Worm (Caenorhabditis elegans) whole organism, L1 larva: ENCODE results near the gene btb-2.

Experiments
- alr-1 ChIP-seq: fragments of 200-800 bp; sonication (Bioruptor generic); optimal IDR thresholded peaks from 2 replicates; lab custom pipeline; 2018; ENCODE audit warnings: borderline replicate concordance, mild to moderate bottlenecking, missing genetic modification characterization, missing compliant biosample characterization
- ama-1 ChIP-seq: fragments of 150-350 bp; optimal IDR thresholded peaks from 2 replicates; lab custom pipeline; 2014
- ceh-63 ChIP-seq: fragments of 200-800 bp; sonication (Bioruptor generic); optimal IDR thresholded peaks from 2 replicates; lab custom pipeline; 2018; ENCODE audit warnings: mild to moderate bottlenecking, missing genetic modification characterization, missing compliant biosample characterization
- ceh-82 ChIP-seq, 3 experiments: fragments of 150-350 bp in 1 of 3; sonication (generic microtip) in 2 of 3; optimal IDR thresholded peaks; 2 replicates each; lab custom pipeline; 2014 to 2017; ENCODE audit warnings: missing biosample characterization in 3 of 3, missing genetic modification characterization in 3 of 3
- ceh-88 ChIP-seq: fragments of 200-800 bp; sonication (Bioruptor generic); IDR thresholded peaks from 2 replicates; pipeline ENCODE4 v1.3.6; 2022; ENCODE audit warnings: missing genetic modification characterization, missing compliant biosample characterization
- ceh-90 ChIP-seq: sonication (generic microtip); optimal IDR thresholded peaks from 2 replicates; lab custom pipeline; 2016; ENCODE audit warnings: missing genetic modification characterization, missing compliant biosample characterization
- ces-1 ChIP-seq: fragments of 150-350 bp; optimal IDR thresholded peaks from 2 replicates; lab custom pipeline; 2014; ENCODE audit warnings: missing biosample characterization, missing genetic modification reagents, missing genetic modification characterization
- efl-1 ChIP-seq, 4 experiments: fragments of 150-350 bp; optimal IDR thresholded peaks in 3 of 4; peaks in 1 of 4; 1 replicate in 1 of 4; 2 replicates in 3 of 4; lab custom pipeline; 2014; ENCODE audit warnings: missing biosample characterization in 2 of 4, missing genetic modification characterization in 2 of 4, missing genetic modification reagents in 2 of 4
- efl-3 ChIP-seq: fragments of 200-800 bp; sonication (Bioruptor generic); optimal IDR thresholded peaks from 2 replicates; lab custom pipeline; 2018; ENCODE audit warnings: mild to moderate bottlenecking, missing genetic modification characterization, missing compliant biosample characterization
- egl-13 ChIP-seq: sonication (generic microtip); optimal IDR thresholded peaks from 2 replicates; lab custom pipeline; 2016; ENCODE audit warnings: missing genotype, missing genetic modification reagents, missing genetic modification characterization, missing compliant biosample characterization
- elt-2 ChIP-seq: sonication (generic microtip); optimal IDR thresholded peaks from 2 replicates; lab custom pipeline; 2016; ENCODE audit warnings: missing genetic modification characterization, mild to moderate bottlenecking, inconsistent platforms, missing compliant biosample characterization, missing genetic modification reagents
- elt-3 ChIP-seq, 6 experiments: fragments of 150-350 bp in 1 of 6; sonication (generic microtip); optimal IDR thresholded peaks; 2 replicates each; lab custom pipeline; 2017 to 2018; ENCODE audit warnings: missing biosample characterization in 6 of 6, missing genetic modification characterization in 6 of 6, inconsistent platforms in 1 of 6
- fkh-10 ChIP-seq: sonication (generic microtip); optimal IDR thresholded peaks from 2 replicates; lab custom pipeline; 2017; ENCODE audit warnings: missing biosample characterization, missing genetic modification reagents, missing genetic modification characterization
- fkh-8 ChIP-seq: sonication (generic microtip); optimal IDR thresholded peaks from 2 replicates; lab custom pipeline; 2016; ENCODE audit warnings: mild to moderate bottlenecking, missing genetic modification characterization, missing compliant biosample characterization
- fos-1 ChIP-seq: fragments of 150-350 bp; optimal IDR thresholded peaks from 2 replicates; lab custom pipeline; 2014; ENCODE audit warnings: missing biosample characterization, missing genetic modification characterization
- grh-1 ChIP-seq: fragments of 200-800 bp; sonication (Bioruptor generic); IDR thresholded peaks from 2 replicates; pipeline ENCODE4 v1.3.6; 2022; ENCODE audit warnings: missing genetic modification reagents, missing genetic modification characterization, missing compliant biosample characterization
- jun-1 ChIP-seq: fragments of 150-350 bp; optimal IDR thresholded peaks from 2 replicates; lab custom pipeline; 2014; ENCODE audit warnings: missing biosample characterization, missing genetic modification reagents, missing genetic modification characterization
- lin-15B ChIP-seq: fragments of 150-350 bp; sonication (generic microtip); optimal IDR thresholded peaks from 3 replicates; lab custom pipeline; 2014; ENCODE audit warnings: missing biosample characterization, missing genetic modification characterization
- lin-35 ChIP-seq, 2 experiments: fragments of 150-350 bp; optimal IDR thresholded peaks; 2 replicates each; lab custom pipeline; 2014; ENCODE audit warnings: missing biosample characterization in 2 of 2, missing genetic modification characterization in 2 of 2, missing genetic modification reagents in 2 of 2
- lir-3 ChIP-seq: sonication (generic microtip); optimal IDR thresholded peaks from 2 replicates; lab custom pipeline; 2016; ENCODE audit warnings: mild to moderate bottlenecking, missing genetic modification characterization, moderate library complexity, missing compliant biosample characterization; ENCODE audit not compliant: poor library complexity
- mab-9 ChIP-seq: fragments of 200-800 bp; sonication (Bioruptor generic); IDR thresholded peaks from 2 replicates; pipeline ENCODE4 v1.3.6; 2022; ENCODE audit warnings: missing genetic modification reagents, missing genetic modification characterization, missing compliant biosample characterization
- mdl-1 ChIP-seq, 2 experiments: fragments of 150-350 bp; optimal IDR thresholded peaks; 2 replicates each; lab custom pipeline; 2014 to 2017; ENCODE audit warnings: missing biosample characterization in 2 of 2, missing genetic modification characterization in 2 of 2, inconsistent platforms in 1 of 2
- mef-2 ChIP-seq: fragments of 150-350 bp; optimal IDR thresholded peaks from 2 replicates; lab custom pipeline; 2014; ENCODE audit warnings: missing biosample characterization, missing genetic modification characterization
- mep-1 ChIP-seq: fragments of 150-350 bp; optimal IDR thresholded peaks from 2 replicates; lab custom pipeline; 2014; ENCODE audit warnings: missing biosample characterization, missing genetic modification characterization
- nhr-12 ChIP-seq: sonication (generic microtip); optimal IDR thresholded peaks from 2 replicates; lab custom pipeline; 2017; ENCODE audit warnings: missing biosample characterization, missing genetic modification characterization
- nhr-19 ChIP-seq: fragments of 200-800 bp; sonication (Bioruptor generic); conservative IDR thresholded peaks from 2 replicates; pipeline ENCODE4 v1.3.6; 2022; ENCODE audit warnings: missing genetic modification characterization, missing compliant biosample characterization
- nhr-20 ChIP-seq: sonication (generic microtip); optimal IDR thresholded peaks from 2 replicates; lab custom pipeline; 2016; ENCODE audit warnings: mild to moderate bottlenecking, missing genetic modification characterization, missing compliant biosample characterization
- nhr-237 ChIP-seq: fragments of 150-350 bp; optimal IDR thresholded peaks from 2 replicates; lab custom pipeline; 2014; ENCODE audit warnings: missing biosample characterization, missing genetic modification characterization
- nhr-28 ChIP-seq: fragments of 150-350 bp; optimal IDR thresholded peaks from 2 replicates; lab custom pipeline; 2014; ENCODE audit warnings: missing biosample characterization, missing genetic modification characterization
- nhr-47 ChIP-seq: sonication (generic microtip); optimal IDR thresholded peaks from 2 replicates; lab custom pipeline; 2016; ENCODE audit warnings: mild to moderate bottlenecking, missing genetic modification characterization, moderate library complexity, missing compliant biosample characterization
- nhr-71 ChIP-seq: sonication (generic microtip); optimal IDR thresholded peaks from 2 replicates; lab custom pipeline; 2016; ENCODE audit warnings: mild to moderate bottlenecking, missing genetic modification characterization, moderate library complexity, missing compliant biosample characterization
- nhr-90 ChIP-seq: sonication (generic microtip); optimal IDR thresholded peaks from 2 replicates; lab custom pipeline; 2016; ENCODE audit warnings: mild to moderate bottlenecking, missing genetic modification characterization, missing compliant biosample characterization; ENCODE audit not compliant: poor library complexity
- pax-3 ChIP-seq: fragments of 200-800 bp; sonication (Bioruptor generic); optimal IDR thresholded peaks from 2 replicates; lab custom pipeline; 2018; ENCODE audit warnings: mild to moderate bottlenecking, missing genetic modification characterization, moderate library complexity, missing compliant biosample characterization
- skn-1 ChIP-seq: fragments of 150-350 bp; optimal IDR thresholded peaks from 2 replicates; lab custom pipeline; 2014; ENCODE audit warnings: missing biosample characterization, missing genetic modification characterization
- snpc-4 ChIP-seq: fragments of 150-350 bp; optimal IDR thresholded peaks from 2 replicates; lab custom pipeline; 2014; ENCODE audit warnings: missing biosample characterization, missing genetic modification characterization
- snu-23 ChIP-seq: sonication (generic microtip); optimal IDR thresholded peaks from 2 replicates; lab custom pipeline; 2016; ENCODE audit warnings: missing genetic modification characterization, missing compliant biosample characterization
- sox-4 ChIP-seq: sonication (generic microtip); optimal IDR thresholded peaks from 2 replicates; lab custom pipeline; 2016; ENCODE audit warnings: missing genetic modification characterization, missing compliant biosample characterization
- sptf-1 ChIP-seq: fragments of 150-350 bp; optimal IDR thresholded peaks from 2 replicates; lab custom pipeline; 2014; ENCODE audit warnings: missing biosample characterization, missing genetic modification characterization
- swsn-7 ChIP-seq: sonication (generic microtip); optimal IDR thresholded peaks from 2 replicates; lab custom pipeline; 2016; ENCODE audit warnings: missing genetic modification characterization, missing compliant biosample characterization
- unc-130 ChIP-seq: fragments of 150-350 bp; optimal IDR thresholded peaks from 2 replicates; lab custom pipeline; 2017; ENCODE audit warnings: missing biosample characterization, missing genetic modification characterization, inconsistent platforms
- unc-30 ChIP-seq: sonication (generic microtip); optimal IDR thresholded peaks from 2 replicates; lab custom pipeline; 2017; ENCODE audit warnings: missing biosample characterization, missing genetic modification characterization
- unc-86 ChIP-seq: sonication (generic microtip); optimal IDR thresholded peaks from 2 replicates; lab custom pipeline; 2016; ENCODE audit warnings: missing genetic modification characterization, missing compliant biosample characterization
- unc-98 ChIP-seq: fragments of 200-800 bp; sonication (Bioruptor generic); IDR thresholded peaks from 2 replicates; pipeline ENCODE4 v1.3.6; 2022; ENCODE audit warnings: missing genetic modification characterization, missing compliant biosample characterization
- zag-1 ChIP-seq: fragments of 150-350 bp; optimal IDR thresholded peaks from 2 replicates; lab custom pipeline; 2014; ENCODE audit warnings: missing biosample characterization, missing genetic modification characterization
- zip-4 ChIP-seq: fragments of 200-800 bp; sonication (Bioruptor generic); optimal IDR thresholded peaks from 2 replicates; lab custom pipeline; 2018; ENCODE audit warnings: mild to moderate bottlenecking, missing genetic modification characterization, moderate library complexity, missing compliant biosample characterization

btb-2 gene

ce11 chrII:6360822-6361221 is 40.9 kb upstream of the btb-2 start, which contains the start of gene K10B2.4 (continued):
- no peak for TF ChIP-seq mef-2 (tag; lab: Kevin White, UChicago)
- TF ChIP-seq ceh-90 (tag; lab: Kevin White, UChicago), result no peak
- TF ChIP-seq snu-23, result peak; percentile 83
- no peak for TF ChIP-seq mab-9 (GFP tag; lab: Robert Waterston, UW)
- no peak for TF ChIP-seq nhr-12
- peak; percentile 35 for TF ChIP-seq skn-1 (tag; lab: Kevin White, UChicago)
- TF ChIP-seq mep-1 (tag; lab: Kevin White, UChicago), result peak; percentile 65
- no peak for TF ChIP-seq zip-4 (GFP tag; lab: Kevin White, UChicago)
- TF ChIP-seq efl-3, result no peak
- TF ChIP-seq nhr-28 (tag; lab: Kevin White, UChicago), result no peak
- TF ChIP-seq snpc-4 (tag; lab: Kevin White, UChicago), result peak; percentile 53
- peak; percentile 6 for TF ChIP-seq fkh-8 (tag; lab: Kevin White, UChicago)
- TF ChIP-seq jun-1 (tag; lab: Kevin White, UChicago), result no peak
- peak; percentile 54 for TF ChIP-seq nhr-90 (tag; lab: Kevin White, UChicago)
- TF ChIP-seq egl-13, result no peak
- TF ChIP-seq nhr-19, result peak; percentile 54
- no peak for TF ChIP-seq ceh-88
- no peak for TF ChIP-seq pax-3
- TF ChIP-seq lin-35 (GFP tag; optimal IDR thresholded peaks at IDR 0.05; lab: Kevin White, UChicago), result peak; percentile 70 to 87
- peak; percentile 77 to 79 for TF ChIP-seq efl-1 (optimal IDR thresholded peaks at IDR 0.05; lab: Kevin White, UChicago)
- TF ChIP-seq efl-1 (GFP tag; optimal IDR thresholded peaks at IDR 0.05 in 1 of 2; lab: Kevin White, UChicago), result peak; percentile 64 to 97
- TF ChIP-seq lir-3, result peak; percentile 3
- TF ChIP-seq unc-130 (tag; lab: Kevin White, UChicago), result peak; percentile 75
- peak; percentile 82 for TF ChIP-seq nhr-20
- peak; percentile 35 to 50 (median 40) for TF ChIP-seq ceh-82 (tag; optimal IDR thresholded peaks at IDR 0.05; lab: Kevin White, UChicago)
- peak; percentile 74 for TF ChIP-seq nhr-47 (tag; lab: Kevin White, UChicago)
- TF ChIP-seq mdl-1 (tag; optimal IDR thresholded peaks at IDR 0.05; lab: Kevin White, UChicago), result no peak
- no peak for TF ChIP-seq ces-1
- no peak for TF ChIP-seq unc-30 (tag; lab: Kevin White, UChicago)
- TF ChIP-seq fos-1 (tag; lab: Kevin White, UChicago), result peak; percentile 36
- peak; percentile 77 for TF ChIP-seq nhr-71 (tag; lab: Kevin White, UChicago)
- TF ChIP-seq elt-2, result no peak
- TF ChIP-seq zag-1 (tag; lab: Kevin White, UChicago), result no peak
- TF ChIP-seq nhr-237 (tag; lab: Kevin White, UChicago), result no peak
- no peak for TF ChIP-seq fkh-10 (GFP tag; lab: Kevin White, UChicago)
- no peak for TF ChIP-seq alr-1
- TF ChIP-seq, all 84 proteins: peak for 40

ce11 chrII:6365237-6365815 is 36.4 kb upstream of the btb-2 start, which contains the start of the genes ani-2 and clec-88:
ani-2 (minus strand) TSS chrII:6365367.
clec-88 (plus strand) TSS chrII:6365722.
- no peak for TF ChIP-seq nhr-237 (tag; lab: Kevin White, UChicago)
- no peak for TF ChIP-seq nhr-71 (tag; lab: Kevin White, UChicago)
- no peak for TF ChIP-seq lin-35 (GFP tag; optimal IDR thresholded peaks at IDR 0.05; lab: Kevin White, UChicago)
- no peak for TF ChIP-seq ceh-63 (GFP tag; lab: Kevin White, UChicago)
- TF ChIP-seq sox-4, result no peak
- TF ChIP-seq unc-30 (tag; lab: Kevin White, UChicago), result no peak
- no peak for TF ChIP-seq sptf-1 (tag; lab: Kevin White, UChicago)
- TF ChIP-seq elt-3 (tag; optimal IDR thresholded peaks at IDR 0.05; lab: Kevin White, UChicago), result no peak
- TF ChIP-seq unc-98 (GFP tag; lab: Robert Waterston, UW), result no peak
- no peak for TF ChIP-seq snpc-4 (tag; lab: Kevin White, UChicago)
- TF ChIP-seq zip-4 (GFP tag; lab: Kevin White, UChicago), result no peak
- no peak for TF ChIP-seq snu-23
- TF ChIP-seq mdl-1 (tag; optimal IDR thresholded peaks at IDR 0.05; lab: Kevin White, UChicago), result no peak
- TF ChIP-seq elt-2, result no peak
- TF ChIP-seq grh-1 (GFP tag; lab: Robert Waterston, UW), result no peak
- no peak for TF ChIP-seq unc-86 (tag; lab: Kevin White, UChicago)
- no peak for TF ChIP-seq ama-1 (lab: Kevin White, UChicago)
- TF ChIP-seq swsn-7 (tag; lab: Kevin White, UChicago), result no peak
- TF ChIP-seq fos-1 (tag; lab: Kevin White, UChicago), result no peak
- TF ChIP-seq lin-15B (tag; lab: Kevin White, UChicago), result no peak
- TF ChIP-seq, all 84 proteins: peak for 0
